Fruit fly (Drosophila melanogaster) whole organism, prepupa: ENCODE data around the gene CG42240.

ENCODE experiments used
- CG10631 ChIP-seq: fragments of 200-800 bp; sonication (Bioruptor generic); optimal IDR thresholded peaks from 2 replicates; lab custom pipeline; 2016; ENCODE audit warnings: missing biosample characterization, missing genetic modification characterization
- CG11294 ChIP-seq: fragments of 200-800 bp; sonication (Bioruptor generic); IDR thresholded peaks from 2 replicates; pipeline ENCODE4 v1.3.6; 2022; ENCODE audit warnings: missing biosample characterization, missing genetic modification characterization
- CG11762 ChIP-seq: fragments of 200-800 bp; sonication (Bioruptor generic); optimal IDR thresholded peaks from 3 replicates; lab custom pipeline; 2016; ENCODE audit warnings: missing biosample characterization, missing genetic modification characterization; ENCODE audit not compliant: insufficient read depth
- CG11902 ChIP-seq: fragments of 200-800 bp; sonication (Bioruptor generic); optimal IDR thresholded peaks from 3 replicates; lab custom pipeline; 2016; ENCODE audit warnings: missing biosample characterization, missing genetic modification characterization
- CG15336 ChIP-seq: fragments of 200-800 bp; sonication (Bioruptor generic); IDR thresholded peaks from 2 replicates; pipeline ENCODE4 v1.3.6; 2022; ENCODE audit warnings: missing biosample characterization, missing genetic modification characterization
- CG1621 ChIP-seq: fragments of 200-800 bp; sonication (Bioruptor generic); optimal IDR thresholded peaks from 3 replicates; lab custom pipeline; 2018; ENCODE audit warnings: missing biosample characterization, mild to moderate bottlenecking, missing genetic modification characterization
- CG16779 ChIP-seq: fragments of 200-800 bp; sonication (Bioruptor generic); optimal IDR thresholded peaks from 3 replicates; lab custom pipeline; 2017; ENCODE audit warnings: missing biosample characterization, mild to moderate bottlenecking, missing genetic modification characterization
- CG3032 ChIP-seq: fragments of 200-800 bp; optimal IDR thresholded peaks from 2 replicates; lab custom pipeline; 2019; ENCODE audit warnings: missing biosample characterization, mild to moderate bottlenecking, missing genetic modification characterization, moderate library complexity
- CG32006 ChIP-seq: fragments of 200-800 bp; sonication (Bioruptor generic); optimal IDR thresholded peaks from 3 replicates; lab custom pipeline; 2017; ENCODE audit warnings: missing biosample characterization, mild to moderate bottlenecking, missing genetic modification characterization
- CG3919 ChIP-seq: fragments of 200-800 bp; sonication (Bioruptor generic); optimal IDR thresholded peaks from 3 replicates; lab custom pipeline; 2016; ENCODE audit warnings: missing biosample characterization, missing genetic modification characterization
- CG6163 ChIP-seq: fragments of 200-800 bp; sonication (Bioruptor generic); IDR thresholded peaks from 3 replicates; pipeline ENCODE4 v1.3.6; 2022; ENCODE audit warnings: missing biosample characterization, missing genetic modification characterization
- CG6276 ChIP-seq: fragments of 200-800 bp; sonication (Bioruptor generic); optimal IDR thresholded peaks from 2 replicates; lab custom pipeline; 2017; ENCODE audit warnings: missing biosample characterization, mild to moderate bottlenecking, missing genetic modification characterization
- CG6792 ChIP-seq: fragments of 200-800 bp; sonication (Bioruptor generic); optimal IDR thresholded peaks from 3 replicates; lab custom pipeline; 2016; ENCODE audit warnings: missing biosample characterization, missing genetic modification characterization
- CG6808 ChIP-seq: fragments of 200-800 bp; sonication (Bioruptor generic); optimal IDR thresholded peaks from 3 replicates; lab custom pipeline; 2017; ENCODE audit warnings: missing biosample characterization, missing genetic modification characterization, mild to moderate bottlenecking, moderate library complexity, missing genetic modification reagents
- CG6854 ChIP-seq: fragments of 200-800 bp; sonication (Bioruptor generic); optimal IDR thresholded peaks from 2 replicates; lab custom pipeline; 2017; ENCODE audit warnings: missing biosample characterization, mild to moderate bottlenecking, missing genetic modification characterization
- CG8119 ChIP-seq: fragments of 200-800 bp; sonication (Bioruptor generic); IDR thresholded peaks from 3 replicates; pipeline ENCODE4 v1.3.6; 2022; ENCODE audit warnings: missing biosample characterization, missing genetic modification characterization
- CG8632 ChIP-seq: fragments of 200-800 bp; sonication (Bioruptor generic); optimal IDR thresholded peaks from 3 replicates; lab custom pipeline; 2016; ENCODE audit warnings: missing biosample characterization, missing genetic modification characterization
- CG9139 ChIP-seq: fragments of 200-800 bp; sonication (Bioruptor generic); optimal IDR thresholded peaks from 3 replicates; lab custom pipeline; 2017; ENCODE audit warnings: missing biosample characterization, mild to moderate bottlenecking, missing genetic modification characterization
- Eip75B ChIP-seq: fragments of 200-800 bp; sonication (Bioruptor generic); optimal IDR thresholded peaks from 3 replicates; lab custom pipeline; 2016; ENCODE audit warnings: missing biosample characterization, missing genetic modification characterization
- Eip78C ChIP-seq: fragments of 200-800 bp; sonication (Bioruptor generic); peaks from one replicate; lab custom pipeline; 2016; ENCODE audit warnings: missing biosample characterization, missing genetic modification characterization
- Eip93F ChIP-seq: fragments of 200-800 bp; sonication (Bioruptor generic); optimal IDR thresholded peaks from 2 replicates; lab custom pipeline; 2016; ENCODE audit warnings: missing biosample characterization, mild to moderate bottlenecking, missing genetic modification characterization
- Ets96B ChIP-seq: fragments of 200-800 bp; optimal IDR thresholded peaks from 2 replicates; lab custom pipeline; 2019; ENCODE audit warnings: missing biosample characterization, mild to moderate bottlenecking, missing genetic modification characterization, moderate library complexity
- Gug ChIP-seq: fragments of 200-800 bp; sonication (Bioruptor generic); IDR thresholded peaks from 2 replicates; pipeline ENCODE4 v1.3.6; 2022; ENCODE audit warnings: missing biosample characterization, missing genetic modification characterization
- Hr4 ChIP-seq: fragments of 200-800 bp; sonication (Bioruptor generic); optimal IDR thresholded peaks from 3 replicates; lab custom pipeline; 2016; ENCODE audit warnings: missing biosample characterization, missing genetic modification characterization
- Lpt ChIP-seq: fragments of 200-800 bp; sonication (Bioruptor generic); optimal IDR thresholded peaks from 3 replicates; lab custom pipeline; 2016; ENCODE audit warnings: missing biosample characterization, missing genetic modification characterization
- Smox ChIP-seq: fragments of 200-800 bp; sonication (Bioruptor generic); optimal IDR thresholded peaks from 3 replicates; lab custom pipeline; 2016; ENCODE audit warnings: missing biosample characterization, missing genetic modification characterization
- Sox102F ChIP-seq: fragments of 200-800 bp; sonication (Bioruptor generic); optimal IDR thresholded peaks from 2 replicates; lab custom pipeline; 2016; ENCODE audit warnings: missing biosample characterization, mild to moderate bottlenecking, missing genetic modification characterization
- Sox15 ChIP-seq: fragments of 200-800 bp; sonication (Bioruptor generic); optimal IDR thresholded peaks from 3 replicates; lab custom pipeline; 2016; ENCODE audit warnings: missing biosample characterization, missing genetic modification characterization
- achi ChIP-seq: fragments of 200-800 bp; sonication (Bioruptor generic); optimal IDR thresholded peaks from 3 replicates; lab custom pipeline; 2016; ENCODE audit warnings: missing biosample characterization, missing genetic modification characterization
- acj6 ChIP-seq: fragments of 200-800 bp; sonication (Bioruptor generic); optimal IDR thresholded peaks from 3 replicates; lab custom pipeline; 2016; ENCODE audit warnings: missing biosample characterization, missing genetic modification characterization
- dac ChIP-seq: fragments of 200-800 bp; sonication (Bioruptor generic); optimal IDR thresholded peaks from 2 replicates; lab custom pipeline; 2017; ENCODE audit warnings: missing biosample characterization, mild to moderate bottlenecking, missing genetic modification characterization
- dsx ChIP-seq: fragments of 200-800 bp; optimal IDR thresholded peaks from 3 replicates; lab custom pipeline; 2019; ENCODE audit warnings: missing biosample characterization, mild to moderate bottlenecking, missing genetic modification characterization, moderate library complexity; ENCODE audit not compliant: poor library complexity, severe bottlenecking
- eg ChIP-seq: fragments of 200-800 bp; sonication (Bioruptor generic); IDR thresholded peaks from 3 replicates; pipeline ENCODE4 v1.3.6; 2022; ENCODE audit warnings: missing biosample characterization, missing genetic modification characterization
- esn ChIP-seq: fragments of 200-800 bp; sonication (Bioruptor generic); optimal IDR thresholded peaks from 2 replicates; lab custom pipeline; 2016; ENCODE audit warnings: missing biosample characterization, mild to moderate bottlenecking, missing genetic modification characterization, moderate library complexity
- fd59A ChIP-seq: fragments of 200-800 bp; sonication (Bioruptor generic); optimal IDR thresholded peaks from 2 replicates; lab custom pipeline; 2017; ENCODE audit warnings: missing biosample characterization, mild to moderate bottlenecking, missing genetic modification characterization, missing genetic modification reagents
- fd85E ChIP-seq: fragments of 200-800 bp; sonication (Bioruptor generic); optimal IDR thresholded peaks from 3 replicates; lab custom pipeline; 2016; ENCODE audit warnings: missing biosample characterization, missing genetic modification characterization
- fkh ChIP-seq: fragments of 200-800 bp; sonication (Bioruptor generic); optimal IDR thresholded peaks from 3 replicates; lab custom pipeline; 2017; ENCODE audit warnings: missing biosample characterization, mild to moderate bottlenecking, missing genetic modification characterization, moderate library complexity
- lz ChIP-seq: fragments of 200-800 bp; sonication (Bioruptor generic); optimal IDR thresholded peaks from 3 replicates; lab custom pipeline; 2016; ENCODE audit warnings: missing biosample characterization, missing genetic modification characterization
- spab ChIP-seq: fragments of 200-800 bp; sonication (Bioruptor generic); optimal IDR thresholded peaks from 2 replicates; lab custom pipeline; 2017; ENCODE audit warnings: missing biosample characterization, mild to moderate bottlenecking, missing genetic modification characterization, missing genetic modification reagents
- ss ChIP-seq, 2 experiments: fragments of 200-800 bp; sonication (Bioruptor generic); optimal IDR thresholded peaks; 2 replicates in 1 of 2; 3 replicates in 1 of 2; lab custom pipeline; 2017 to 2018; ENCODE audit warnings: mild to moderate bottlenecking in 2 of 2, missing biosample characterization in 2 of 2, missing genetic modification characterization in 2 of 2, moderate library complexity in 1 of 2
- svp ChIP-seq: fragments of 200-800 bp; sonication (Bioruptor generic); peaks from one replicate; lab custom pipeline; 2016; ENCODE audit warnings: missing biosample characterization, missing genetic modification characterization
- vri ChIP-seq: fragments of 200-800 bp; sonication (Bioruptor generic); optimal IDR thresholded peaks from 3 replicates; lab custom pipeline; 2016; ENCODE audit warnings: missing biosample characterization, mild to moderate bottlenecking, missing genetic modification characterization

Gene CG42240

DNA sequence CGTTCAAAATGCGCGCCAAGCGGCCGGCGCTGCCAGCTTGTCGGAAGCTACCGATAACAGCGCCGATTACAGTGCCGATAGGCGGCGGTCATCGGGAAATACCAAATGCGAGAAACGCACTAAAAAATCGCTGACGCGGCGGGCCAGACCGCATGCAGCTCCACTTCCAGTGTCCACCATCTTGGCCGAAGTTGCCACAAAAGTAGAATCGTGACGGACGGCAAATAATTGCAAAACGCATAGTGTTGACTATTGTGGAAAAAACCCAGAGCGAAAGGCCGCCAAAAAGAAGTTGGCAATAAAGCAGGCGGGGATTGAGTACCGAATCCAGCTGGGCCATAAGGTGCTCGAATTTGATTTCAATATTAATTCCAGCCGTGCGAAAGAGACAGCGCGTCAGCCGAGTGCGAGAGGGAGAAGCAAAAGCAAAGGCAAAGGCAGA is 16.3 kb downstream of the CG42240 start, which contains the start of gene CG3847 (continued):
- TF ChIP-seq ss (GFP tag; optimal IDR thresholded peaks at IDR 0.05; lab: Kevin White, UChicago), result peak; percentile 2 to 37
- peak; percentile 13 for TF ChIP-seq vri
- peak; percentile 32 for TF ChIP-seq CG6808 (GFP tag; lab: Kevin White, UChicago)
- TF ChIP-seq Hr4 (GFP tag; lab: Kevin White, UChicago), result no peak
- no peak for TF ChIP-seq CG10631 (GFP tag; lab: Kevin White, UChicago)
- TF ChIP-seq CG1621 (tag; lab: Kevin White, UChicago), result no peak

DNA sequence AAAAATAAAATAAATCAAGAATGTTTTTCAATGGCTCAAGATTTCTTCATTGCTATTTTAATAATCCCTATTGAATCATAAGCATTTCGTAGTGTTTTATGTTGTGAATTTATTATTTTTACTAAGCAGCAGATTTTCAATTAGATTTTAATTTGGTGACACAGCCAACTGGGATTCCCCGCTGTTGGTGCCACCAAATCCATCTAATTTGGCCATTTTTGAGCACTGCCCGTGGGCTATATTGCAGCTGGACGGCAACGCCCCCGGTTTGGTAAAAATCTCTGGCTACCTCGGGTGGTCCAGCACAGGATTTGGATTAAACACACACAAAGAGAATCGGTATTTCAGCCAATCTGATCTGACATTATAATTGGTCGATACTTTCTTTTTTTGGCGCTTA is 18.6 kb downstream of the CG42240 start:
- TF ChIP-seq CG15336 (GFP tag; lab: Robert Waterston, UW) (no peak), CG8632 (GFP tag; lab: Kevin White, UChicago) (no peak), CG3032 (tag; lab: Kevin White, UChicago) (no peak), CG6854 (GFP tag; lab: Kevin White, UChicago) (no peak), acj6 (GFP tag; lab: Kevin White, UChicago) (no peak), esn (GFP tag; lab: Kevin White, UChicago) (no peak), CG16779 (tag; lab: Kevin White, UChicago) (no peak)

dm6 chrX:6350213-6350679 is 19.6 kb downstream of the CG42240 start, which contains the start of the genes ND-B16.6 and kdn:
Gene ND-B16.6, minus strand, starts transcription at chrX:6350401.
Gene kdn, plus strand, starts transcription at chrX:6350629.
- TF ChIP-seq fkh (GFP tag; lab: Kevin White, UChicago) (no peak), CG9139 (GFP tag; lab: Kevin White, UChicago) (no peak), CG6163 (GFP tag; lab: Robert Waterston, UW) (no peak), CG1621 (tag; lab: Kevin White, UChicago) (no peak), lz (no peak), vri (peak; percentile 34), svp (peak; percentile 51), fd85E (GFP tag; lab: Kevin White, UChicago) (no peak), achi (peak; percentile 52)

DNA sequence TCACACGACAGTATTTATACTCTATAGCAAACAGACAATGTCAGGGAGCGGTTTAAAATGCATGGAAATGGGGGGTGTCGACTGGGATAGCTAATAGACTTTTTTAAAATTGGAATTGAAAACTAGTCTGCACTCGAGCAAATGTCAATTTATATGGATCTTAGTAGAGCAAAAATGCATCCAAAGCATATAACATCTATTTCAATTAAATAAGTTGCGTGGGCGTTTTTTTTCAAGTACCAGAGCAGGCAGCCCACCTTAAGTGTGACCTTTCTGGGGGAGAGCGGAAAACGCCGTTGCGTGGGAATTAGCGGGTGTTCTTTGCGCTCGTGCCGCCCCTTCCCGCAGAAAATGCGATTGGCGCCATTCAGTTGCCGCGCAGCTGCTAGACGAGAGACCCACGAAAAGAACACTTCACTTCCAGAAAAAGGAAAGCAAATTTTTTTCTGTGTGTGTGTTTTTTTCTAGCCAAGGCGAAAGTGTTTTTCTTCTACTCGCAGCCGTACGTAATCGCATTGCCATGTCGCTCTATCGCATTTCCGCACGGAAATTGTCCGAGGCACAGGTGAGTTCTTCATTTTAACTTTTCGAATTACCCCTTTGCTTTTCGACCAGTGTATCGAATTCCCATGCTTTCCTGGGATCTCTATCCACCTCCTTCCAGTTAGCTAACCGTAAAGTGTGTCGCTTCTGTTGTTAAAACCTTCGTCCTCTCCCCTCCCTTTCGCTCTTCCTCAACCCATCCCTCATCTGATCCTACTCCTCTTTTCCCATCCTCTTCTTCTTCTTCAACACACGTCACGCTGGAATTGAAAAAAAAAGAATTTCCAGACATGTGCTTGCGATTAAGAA is 21.5 kb downstream of the CG42240 start:
- TF ChIP-seq CG32006 (GFP tag; lab: Kevin White, UChicago) (peak; percentile 33), Eip75B (peak; percentile 21), vri (peak; percentile 53), spab (GFP tag; lab: Kevin White, UChicago) (no peak), CG6854 (GFP tag; lab: Kevin White, UChicago) (no peak), dsx (GFP tag; lab: Kevin White, UChicago) (no peak), Smox (GFP tag; lab: Kevin White, UChicago) (peak; percentile 32), eg (GFP tag; lab: Robert Waterston, UW) (0 out of 3 replicates have a peak, but pooled peaks have one; percentile 33), CG1621 (tag; lab: Kevin White, UChicago) (no peak), CG6792 (GFP tag; lab: Kevin White, UChicago) (no peak), CG8119 (GFP tag; lab: Robert Waterston, UW) (no peak; the same call in 2 of the 3 replicates), CG6276 (peak; percentile 13), Ets96B (tag; lab: Kevin White, UChicago) (no peak), CG6163 (GFP tag; lab: Robert Waterston, UW) (peak; percentile 57; the same call in 1 of the 3 replicates), CG15336 (GFP tag; lab: Robert Waterston, UW) (0 out of 2 replicates have a peak, but pooled peaks have one; percentile 20), achi (peak; percentile 6), CG11294 (GFP tag; lab: Robert Waterston, UW) (no peak), CG11902 (GFP tag; lab: Kevin White, UChicago) (no peak), svp (peak; percentile 60), Sox15 (GFP tag; lab: Kevin White, UChicago) (no peak), CG11762 (no peak), fd59A (GFP tag; lab: Kevin White, UChicago) (no peak), Lpt (GFP tag; lab: Kevin White, UChicago) (peak; percentile 12), dac (GFP tag; lab: Kevin White, UChicago) (no peak), Gug (GFP tag; lab: Robert Waterston, UW) (no peak), fkh (GFP tag; lab: Kevin White, UChicago) (no peak), Eip93F (GFP tag; lab: Kevin White, UChicago) (no peak), Eip78C (peak; percentile 81), esn (GFP tag; lab: Kevin White, UChicago) (peak; percentile 12), Sox102F (peak; percentile 35), CG3919 (GFP tag; lab: Kevin White, UChicago) (peak; percentile 35)
